Worm (Caenorhabditis elegans) whole organism, L1 larva: ENCODE data around the gene coa-3.

ENCODE experiments used
- ama-1 ChIP-seq: fragments of 150-350 bp; optimal IDR thresholded peaks from 2 replicates; lab custom pipeline; 2014
- efl-1 ChIP-seq, 4 experiments: fragments of 150-350 bp; optimal IDR thresholded peaks in 3 of 4; peaks in 1 of 4; 1 replicate in 1 of 4; 2 replicates in 3 of 4; lab custom pipeline; 2014; ENCODE audit warnings: missing biosample characterization in 2 of 4, missing genetic modification characterization in 2 of 4, missing genetic modification reagents in 2 of 4
- egl-27 ChIP-seq, 2 experiments: fragments of 150-350 bp in 1 of 2; sonication (generic microtip); optimal IDR thresholded peaks; 3 replicates each; lab custom pipeline; 2017 to 2018; ENCODE audit warnings: missing biosample characterization in 2 of 2, missing genetic modification characterization in 2 of 2, missing genetic modification reagents in 2 of 2
- elt-3 ChIP-seq, 6 experiments: fragments of 150-350 bp in 1 of 6; sonication (generic microtip); optimal IDR thresholded peaks; 2 replicates each; lab custom pipeline; 2017 to 2018; ENCODE audit warnings: missing biosample characterization in 6 of 6, missing genetic modification characterization in 6 of 6, inconsistent platforms in 1 of 6
- lsy-2 ChIP-seq, 2 experiments: fragments of 150-350 bp; optimal IDR thresholded peaks; 2 replicates each; lab custom pipeline; 2014; ENCODE audit warnings: missing biosample characterization in 2 of 2, missing genetic modification characterization in 2 of 2
- mdl-1 ChIP-seq, 2 experiments: fragments of 150-350 bp; optimal IDR thresholded peaks; 2 replicates each; lab custom pipeline; 2014 to 2017; ENCODE audit warnings: missing biosample characterization in 2 of 2, missing genetic modification characterization in 2 of 2, inconsistent platforms in 1 of 2
- nhr-11 ChIP-seq: fragments of 150-350 bp; optimal IDR thresholded peaks from 2 replicates; lab custom pipeline; 2014; ENCODE audit warnings: missing biosample characterization, missing genetic modification characterization
- snpc-4 ChIP-seq: fragments of 150-350 bp; optimal IDR thresholded peaks from 2 replicates; lab custom pipeline; 2014; ENCODE audit warnings: missing biosample characterization, missing genetic modification characterization
- tbx-2 ChIP-seq: sonication (generic microtip); optimal IDR thresholded peaks from 2 replicates; lab custom pipeline; 2016; ENCODE audit warnings: missing genetic modification characterization, missing compliant biosample characterization
- unc-130 ChIP-seq: fragments of 150-350 bp; optimal IDR thresholded peaks from 2 replicates; lab custom pipeline; 2017; ENCODE audit warnings: missing biosample characterization, missing genetic modification characterization, inconsistent platforms
- unc-86 ChIP-seq: sonication (generic microtip); optimal IDR thresholded peaks from 2 replicates; lab custom pipeline; 2016; ENCODE audit warnings: missing genetic modification characterization, missing compliant biosample characterization
- ztf-11 ChIP-seq, 2 experiments: sonication (generic microtip); optimal IDR thresholded peaks; 2 replicates each; lab custom pipeline; 2016 to 2017; ENCODE audit warnings: missing genetic modification characterization in 2 of 2, missing biosample characterization in 1 of 2, missing compliant biosample characterization in 1 of 2

ce11 chrII:4626606-4627005 lies 24.2 kb upstream of the coa-3 start, which contains the start of gene F35D11.1:
- TF ChIP-seq nhr-11 (tag; lab: Kevin White, UChicago) (no peak), ama-1 (no peak), snpc-4 (tag; lab: Kevin White, UChicago) (no peak), lsy-2 (tag; optimal IDR thresholded peaks at IDR 0.05; lab: Kevin White, UChicago) (no peak), egl-27 (tag; optimal IDR thresholded peaks at IDR 0.05; lab: Kevin White, UChicago) (no peak), unc-130 (tag; lab: Kevin White, UChicago) (no peak), efl-1 (optimal IDR thresholded peaks at IDR 0.05; lab: Kevin White, UChicago) (no peak), efl-1 (GFP tag; optimal IDR thresholded peaks at IDR 0.05 in 1 of 2; lab: Kevin White, UChicago) (no peak), mdl-1 (tag; optimal IDR thresholded peaks at IDR 0.05; lab: Kevin White, UChicago) (no peak), unc-86 (tag; lab: Kevin White, UChicago) (no peak), elt-3 (tag; optimal IDR thresholded peaks at IDR 0.05; lab: Kevin White, UChicago) (no peak), tbx-2 (tag; lab: Kevin White, UChicago) (no peak), ztf-11 (tag; optimal IDR thresholded peaks at IDR 0.05; lab: Kevin White, UChicago) (no peak)
